Fruit fly (Drosophila melanogaster): ENCODE results near the gene r.

The r gene

DNA sequence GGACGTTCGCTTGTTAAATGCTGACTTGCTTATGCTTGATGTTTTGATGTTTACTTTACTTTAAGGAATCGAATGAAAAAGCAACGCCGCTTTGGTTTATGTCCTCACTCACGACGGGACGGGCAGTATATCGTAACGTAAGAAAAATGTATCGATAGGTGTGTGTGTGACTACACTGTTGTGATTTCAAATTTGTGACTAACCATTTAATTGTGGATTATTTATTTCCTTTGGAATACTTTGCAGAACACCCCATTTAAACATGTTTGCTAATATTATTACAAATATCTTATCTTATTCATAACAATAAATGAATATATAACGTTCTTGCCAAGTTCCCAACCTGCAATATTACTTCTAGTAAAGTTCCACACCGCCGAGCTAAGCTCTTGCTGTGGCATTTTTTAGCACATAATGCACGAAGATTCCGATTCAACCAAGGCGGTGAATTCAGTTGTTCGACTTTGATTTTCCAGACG is at the start of gene r, which contains the start of gene Nemp (continued):
- TF ChIP-seq hb (GFP tag; IDR thresholded peaks at IDR 0.05; ENCODE audit: partially characterized antibody) (peak; percentile 68; the same call in 1 of the 3 replicates), E2f1 (GFP tag; IDR thresholded peaks at IDR 0.05) (no peak), sna (GFP tag; IDR thresholded peaks at IDR 0.05; ENCODE audit: partially characterized antibody) (peak; percentile 58; the same call in 1 of the 2 replicates), zen2 (GFP tag; IDR thresholded peaks at IDR 0.05; ENCODE audit: partially characterized antibody) (no peak), eyg (GFP tag; optimal IDR thresholded peaks at IDR 0.05) (no peak), Dll (GFP tag; IDR thresholded peaks at IDR 0.05; ENCODE audit: partially characterized antibody) (peak; percentile 81), row (GFP tag; IDR thresholded peaks at IDR 0.05) (0 out of 3 replicates have a peak, but pooled peaks have one; percentile 12), CG10321 (GFP tag; IDR thresholded peaks at IDR 0.05) (no peak), CrebB (tag; optimal IDR thresholded peaks at IDR 0.05) (no peak), CG18599 (GFP tag; optimal IDR thresholded peaks at IDR 0.05) (no peak), CG10267 (tag; optimal IDR thresholded peaks at IDR 0.05) (peak; percentile 57), HLH4C (GFP tag; IDR thresholded peaks at IDR 0.05; ENCODE audit: partially characterized antibody) (peak; percentile 63), Doc3 (GFP tag; IDR thresholded peaks at IDR 0.05; ENCODE audit: partially characterized antibody) (peak; percentile 64), Hsf (GFP tag; optimal IDR thresholded peaks at IDR 0.05) (no peak), trh (GFP tag; optimal IDR thresholded peaks at IDR 0.05) (no peak), cad (GFP tag; optimal IDR thresholded peaks at IDR 0.05) (no peak), B-H1 (GFP tag; IDR thresholded peaks at IDR 0.05) (no peak), nom (GFP tag; optimal IDR thresholded peaks at IDR 0.05) (no peak), Fer1 (GFP tag; optimal IDR thresholded peaks at IDR 0.05) (no peak), CG31441 (GFP tag; IDR thresholded peaks at IDR 0.05) (peak; percentile 24; the same call in 1 of the 2 replicates), seq (GFP tag; IDR thresholded peaks at IDR 0.05) (no peak), fd102C (GFP tag; optimal IDR thresholded peaks at IDR 0.05) (no peak), CG12659 (GFP tag; optimal IDR thresholded peaks at IDR 0.05) (peak; percentile 57), CG10209 (GFP tag; optimal IDR thresholded peaks at IDR 0.05) (no peak), CG14860 (GFP tag; IDR thresholded peaks at IDR 0.05; ENCODE audit: partially characterized antibody) (peak; percentile 49; the same call in 1 of the 3 replicates), Pdp1 (GFP tag; optimal IDR thresholded peaks at IDR 0.05) (peak in 1 of 2 experiments; percentile 4), Dad (GFP tag; optimal IDR thresholded peaks at IDR 0.05) (no peak), usp (GFP tag; optimal IDR thresholded peaks at IDR 0.05) (no peak), Oaz (GFP tag; IDR thresholded peaks at IDR 0.05) (no peak), CG9215 (GFP tag; IDR thresholded peaks at IDR 0.05) (no peak), lab (GFP tag; optimal IDR thresholded peaks at IDR 0.05) (no peak), CG3407 (GFP tag; optimal IDR thresholded peaks at IDR 0.05) (no peak), sob (GFP tag; IDR thresholded peaks at IDR 0.05) (no peak), CG18262 (tag; optimal IDR thresholded peaks at IDR 0.05) (no peak), Med (GFP tag) (no peak), ash1 (GFP tag; optimal IDR thresholded peaks at IDR 0.05) (no peak), sug (tag; optimal IDR thresholded peaks at IDR 0.05) (no peak), BEAF-32 (GFP tag; optimal IDR thresholded peaks at IDR 0.05) (peak; percentile 89), vnd (GFP tag; IDR thresholded peaks at IDR 0.05; ENCODE audit: partially characterized antibody) (peak; percentile 62; the same call in 2 of the 3 replicates), E2f2 (GFP tag; IDR thresholded peaks at IDR 0.05) (peak; percentile 79), CG9817 (tag; optimal IDR thresholded peaks at IDR 0.05) (no peak), CG5953 (GFP tag; IDR thresholded peaks at IDR 0.05) (no peak), pnt (GFP tag; optimal IDR thresholded peaks at IDR 0.05) (no peak), bbx (GFP tag; IDR thresholded peaks at IDR 0.05; ENCODE audit: partially characterized antibody) (peak; percentile 62), maf-S (GFP tag; optimal IDR thresholded peaks at IDR 0.05) (no peak), Sry-δ (GFP tag; optimal IDR thresholded peaks at IDR 0.05) (peak; percentile 65), nerfin-2 (GFP tag; IDR thresholded peaks at IDR 0.05; ENCODE audit: partially characterized antibody) (peak; percentile 36; the same call in 1 of the 2 replicates), CG1024 (GFP tag; IDR thresholded peaks at IDR 0.05) (no peak), knrl (GFP tag; IDR thresholded peaks at IDR 0.05; ENCODE audit: partially characterized antibody) (peak; percentile 78)
